Worm (Caenorhabditis elegans): ENCODE measurements around the gene nduv-2.
A peak's percentile ranks its signal among the peaks of the same experiment; 100 is the strongest.

The nduv-2 gene

DNA sequence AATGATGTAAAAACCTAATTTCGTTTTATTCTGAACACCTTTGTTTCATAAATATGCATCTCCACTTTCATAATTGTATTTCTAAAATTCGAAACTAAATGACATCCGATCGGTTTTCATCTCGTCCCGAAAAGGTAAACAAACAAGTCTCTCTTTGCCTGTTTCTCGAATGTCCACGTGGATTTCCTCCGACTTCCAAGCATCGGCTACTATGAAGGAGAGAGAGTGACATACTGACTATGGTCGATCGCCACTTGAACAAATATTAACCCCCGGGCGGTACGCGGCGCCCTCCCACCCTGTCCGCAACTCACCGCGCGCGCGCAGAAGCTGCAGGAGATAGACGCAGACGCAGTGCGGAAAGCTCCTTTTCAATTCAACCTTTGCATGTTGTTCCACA lies 49.5 kb downstream of the nduv-2 start:
- no peak for TF ChIP-seq pqm-1 (tag; optimal IDR thresholded peaks at IDR 0.05)
- TF ChIP-seq madf-9 (GFP tag; conservative IDR thresholded peaks at IDR 0.05): 0 out of 2 replicates have a peak, but pooled peaks have one; percentile 28
- peak; percentile 10 for TF ChIP-seq nhr-6 (tag; optimal IDR thresholded peaks at IDR 0.05)

All from whole organism, L4 larva.